Worm (Caenorhabditis elegans): ENCODE data around the gene ccch-1.

The ccch-1 gene

DNA sequence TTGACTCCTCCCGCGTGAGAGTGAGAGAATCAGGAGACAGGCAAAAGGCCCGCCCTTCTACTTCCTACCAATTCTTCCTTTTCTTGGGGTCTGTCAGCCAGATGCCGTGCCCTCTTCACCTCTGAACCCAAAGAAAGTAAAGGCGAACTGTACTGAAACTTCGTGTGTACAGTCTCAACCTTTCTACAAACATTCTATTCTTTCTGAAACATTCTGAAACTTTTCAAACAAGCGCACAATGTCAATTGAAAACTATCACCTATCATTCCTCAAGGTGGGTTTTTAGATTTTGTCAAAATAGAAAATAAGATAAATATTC is 4.9 kb downstream of the ccch-1 start:
- TF ChIP-seq ztf-11 (tag; optimal IDR thresholded peaks at IDR 0.05) (no peak), ama-1 (optimal IDR thresholded peaks at IDR 0.05) (peak; percentile 63), blmp-1 (tag; optimal IDR thresholded peaks at IDR 0.05; ENCODE audit: insufficient read depth) (no peak)

DNA sequence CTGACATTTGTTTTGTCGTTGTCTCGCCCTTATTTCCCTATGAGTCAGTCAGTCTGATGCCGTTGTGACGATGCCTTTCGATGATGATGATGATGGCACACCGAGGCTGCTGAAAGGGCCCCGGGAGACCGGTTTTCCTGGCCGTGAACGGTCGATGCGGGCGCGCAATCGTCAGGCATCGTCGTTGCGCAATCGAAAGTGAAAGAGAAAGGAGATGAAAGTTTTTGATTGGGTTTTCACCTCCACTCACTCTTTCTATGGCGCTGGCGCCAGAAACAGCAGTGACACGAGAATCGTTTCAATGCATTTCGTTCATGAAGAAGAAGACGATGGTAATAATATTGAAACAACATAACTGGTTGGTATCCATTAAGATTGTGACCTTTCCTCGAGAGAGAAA is 5.3 kb downstream of the ccch-1 start:
- TF ChIP-seq nhr-21 (tag; optimal IDR thresholded peaks at IDR 0.05) = peak; percentile 46
- TF ChIP-seq peb-1 (tag; optimal IDR thresholded peaks at IDR 0.05) = no peak
- no peak for TF ChIP-seq unc-55 (GFP tag; optimal IDR thresholded peaks at IDR 0.05)
- TF ChIP-seq sma-3 (GFP tag; optimal IDR thresholded peaks at IDR 0.05) = peak; percentile 72
- TF ChIP-seq mab-5 (tag; optimal IDR thresholded peaks at IDR 0.05) = no peak
- TF ChIP-seq sma-9 (GFP tag; optimal IDR thresholded peaks at IDR 0.05) = peak; percentile 87
- TF ChIP-seq sma-9 (tag; optimal IDR thresholded peaks at IDR 0.05) = no peak
- peak; percentile 62 for TF ChIP-seq egl-27 (tag; optimal IDR thresholded peaks at IDR 0.05)
- TF ChIP-seq sem-4 (tag; optimal IDR thresholded peaks at IDR 0.05) = peak; percentile 80
- TF ChIP-seq Y55F3AM.14 (GFP tag; optimal IDR thresholded peaks at IDR 0.05) = peak; percentile 61
- peak; percentile 33 for TF ChIP-seq fos-1 (tag; optimal IDR thresholded peaks at IDR 0.05)
- peak; percentile 100 for TF ChIP-seq blmp-1 (tag; optimal IDR thresholded peaks at IDR 0.05; ENCODE audit: insufficient read depth)
- no peak for TF ChIP-seq aly-2 (tag; optimal IDR thresholded peaks at IDR 0.05)
- no peak for TF ChIP-seq mbf-1 (tag; optimal IDR thresholded peaks at IDR 0.05)
- TF ChIP-seq nhr-129 (tag; optimal IDR thresholded peaks at IDR 0.05) = peak; percentile 67
- peak; percentile 88 for TF ChIP-seq nhr-25 (tag; optimal IDR thresholded peaks at IDR 0.05)

DNA sequence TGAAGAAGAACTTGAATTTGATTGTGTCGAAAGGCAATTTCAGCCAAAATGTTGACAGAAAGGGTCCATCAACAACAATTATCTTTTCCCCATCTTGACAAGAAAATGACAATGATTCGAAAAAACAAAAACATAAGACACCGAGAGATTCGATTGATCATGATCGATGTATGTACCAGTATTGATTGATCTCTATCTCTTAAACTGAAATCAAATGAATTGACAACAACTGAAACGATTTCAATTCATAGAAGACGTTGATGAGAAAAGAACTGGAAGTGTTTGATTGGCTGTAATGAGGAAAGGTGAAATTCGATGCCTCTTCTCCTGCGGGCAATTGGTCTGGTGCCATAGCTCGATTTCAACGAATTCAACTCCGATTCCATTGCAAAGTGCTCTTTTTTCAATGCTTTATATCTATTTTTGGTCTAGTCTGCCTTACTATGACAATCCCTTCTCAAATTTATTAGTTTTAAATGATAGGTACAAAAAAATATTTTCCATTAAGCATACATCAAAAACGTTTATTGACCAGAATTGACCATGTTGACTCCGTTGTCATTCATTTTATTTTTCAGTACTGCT is 5.8 kb downstream of the ccch-1 start:
- no peak for TF ChIP-seq sma-3 (GFP tag; optimal IDR thresholded peaks at IDR 0.05)
- TF ChIP-seq unc-55 (GFP tag; optimal IDR thresholded peaks at IDR 0.05) = no peak
- TF ChIP-seq ceh-82 (tag; optimal IDR thresholded peaks at IDR 0.05) = no peak
- no peak for TF ChIP-seq nhr-25 (tag; optimal IDR thresholded peaks at IDR 0.05)
- TF ChIP-seq Y55F3AM.14 (GFP tag; optimal IDR thresholded peaks at IDR 0.05) = no peak
- TF ChIP-seq nhr-237 (tag; optimal IDR thresholded peaks at IDR 0.05) = no peak
- no peak for TF ChIP-seq C34F6.9 (tag; optimal IDR thresholded peaks at IDR 0.05)
- TF ChIP-seq nhr-6 (tag; optimal IDR thresholded peaks at IDR 0.05) = no peak
- no peak for TF ChIP-seq blmp-1 (tag; optimal IDR thresholded peaks at IDR 0.05; ENCODE audit: insufficient read depth)
- no peak for TF ChIP-seq snpc-4 (tag; optimal IDR thresholded peaks at IDR 0.05)
- TF ChIP-seq R02D3.7 (tag; optimal IDR thresholded peaks at IDR 0.05) = no peak
- TF ChIP-seq ceh-16 (tag; optimal IDR thresholded peaks at IDR 0.05) = no peak

DNA sequence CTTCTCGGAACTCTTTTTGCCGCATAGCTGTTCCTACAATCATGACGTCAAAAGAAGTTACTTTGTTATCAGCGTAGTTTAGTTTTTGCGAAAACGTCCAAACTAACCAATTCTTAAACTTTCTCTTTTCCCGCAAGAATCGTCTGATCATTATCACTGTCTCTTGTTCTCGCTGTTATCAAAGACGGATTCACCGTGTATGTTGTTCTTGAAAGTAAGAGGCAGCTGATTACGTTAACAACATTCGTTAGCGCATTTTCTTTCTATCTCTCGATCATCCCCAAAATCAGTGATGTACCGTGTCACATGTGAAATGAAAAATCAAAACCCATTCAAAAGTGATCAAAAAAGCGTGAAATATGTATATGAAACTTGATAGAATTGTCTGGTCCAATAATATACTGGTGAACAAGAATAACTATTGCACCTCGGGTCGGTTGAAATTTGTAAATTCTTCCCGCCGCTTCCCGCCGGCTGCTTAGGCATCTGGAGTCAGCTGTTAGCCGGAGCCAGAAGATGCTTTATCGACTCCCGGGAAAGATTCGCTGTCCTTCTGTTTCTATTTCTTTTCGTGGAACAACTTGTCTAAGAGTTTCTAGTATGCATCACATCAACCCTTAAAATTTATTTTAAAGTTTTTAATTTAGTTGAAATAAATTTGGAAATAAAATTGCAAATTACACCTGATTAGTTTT is 7.0 kb downstream of the ccch-1 start:
- peak; percentile 96 for TF ChIP-seq blmp-1 (tag; optimal IDR thresholded peaks at IDR 0.05; ENCODE audit: insufficient read depth)
- TF ChIP-seq unc-39 (tag; optimal IDR thresholded peaks at IDR 0.05) = no peak
- peak; percentile 65 for TF ChIP-seq gmeb-1 (tag; optimal IDR thresholded peaks at IDR 0.05)
- TF ChIP-seq lsy-2 (tag; optimal IDR thresholded peaks at IDR 0.05) = peak in 1 of 2 experiments; percentile 29
- TF ChIP-seq nhr-21 (tag; optimal IDR thresholded peaks at IDR 0.05) = peak; percentile 56
- TF ChIP-seq nhr-25 (tag; optimal IDR thresholded peaks at IDR 0.05) = peak; percentile 50
- TF ChIP-seq F13H6.1 (tag; optimal IDR thresholded peaks at IDR 0.05) = peak; percentile 7
- TF ChIP-seq sma-9 (GFP tag; optimal IDR thresholded peaks at IDR 0.05) = peak; percentile 87
- TF ChIP-seq sma-9 (tag; optimal IDR thresholded peaks at IDR 0.05) = no peak
- TF ChIP-seq fos-1 (tag; optimal IDR thresholded peaks at IDR 0.05) = peak; percentile 93
- peak; percentile 60 for TF ChIP-seq crh-2 (tag; optimal IDR thresholded peaks at IDR 0.05)
- peak; percentile 43 for TF ChIP-seq sma-3 (GFP tag; optimal IDR thresholded peaks at IDR 0.05)
- TF ChIP-seq nhr-129 (tag; optimal IDR thresholded peaks at IDR 0.05) = peak; percentile 58
- TF ChIP-seq ceh-16 (tag; optimal IDR thresholded peaks at IDR 0.05) = no peak
- no peak for TF ChIP-seq ZK546.5 (tag; optimal IDR thresholded peaks at IDR 0.05)
- no peak for TF ChIP-seq nhr-6 (tag; optimal IDR thresholded peaks at IDR 0.05)
- TF ChIP-seq dmd-4 (tag; optimal IDR thresholded peaks at IDR 0.05) = no peak
- TF ChIP-seq egl-27 (tag; optimal IDR thresholded peaks at IDR 0.05) = peak; percentile 19

DNA sequence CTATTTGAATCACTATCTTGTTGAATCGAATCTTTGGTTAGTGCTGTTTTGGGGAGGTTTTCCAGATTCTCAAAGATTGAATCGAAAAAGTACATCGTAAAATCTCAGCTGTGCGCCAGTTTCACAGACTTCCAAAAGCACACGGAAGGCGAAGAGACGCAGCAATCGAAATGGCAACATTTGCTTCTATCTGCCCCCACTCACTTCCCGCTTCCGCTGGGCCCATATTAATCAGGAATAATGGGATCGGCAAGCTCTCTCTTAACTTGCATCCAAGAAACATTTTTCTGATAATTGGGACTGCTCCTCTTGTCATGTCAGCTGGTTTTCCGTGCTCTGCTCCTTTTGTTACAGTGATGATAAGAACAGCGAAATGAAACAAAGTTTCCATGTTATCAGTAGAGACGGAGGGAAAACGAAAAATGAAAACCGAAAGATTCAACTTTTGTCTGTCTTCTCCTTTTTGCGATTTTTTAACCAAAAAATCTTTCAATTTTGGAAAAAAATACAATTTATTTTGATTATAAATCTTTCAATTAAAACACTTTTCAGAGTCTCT is 8.0 kb downstream of the ccch-1 start:
- peak; percentile 38 for TF ChIP-seq nhr-129 (tag; optimal IDR thresholded peaks at IDR 0.05)
- TF ChIP-seq crh-2 (tag; optimal IDR thresholded peaks at IDR 0.05) = peak; percentile 60
- TF ChIP-seq alr-1 (tag; optimal IDR thresholded peaks at IDR 0.05) = no peak
- TF ChIP-seq ztf-4 (tag; optimal IDR thresholded peaks at IDR 0.05) = no peak
- TF ChIP-seq Y55F3AM.14 (GFP tag; optimal IDR thresholded peaks at IDR 0.05) = no peak
- TF ChIP-seq ZK546.5 (tag; optimal IDR thresholded peaks at IDR 0.05) = no peak
- TF ChIP-seq sma-9 (GFP tag; optimal IDR thresholded peaks at IDR 0.05) = peak; percentile 68
- no peak for TF ChIP-seq sma-9 (tag; optimal IDR thresholded peaks at IDR 0.05)
- TF ChIP-seq unc-62 (GFP tag; optimal IDR thresholded peaks at IDR 0.05) = no peak
- TF ChIP-seq nhr-77 (tag; optimal IDR thresholded peaks at IDR 0.05) = no peak
- peak; percentile 64 for TF ChIP-seq F13H6.1 (tag; optimal IDR thresholded peaks at IDR 0.05)
- peak; percentile 16 for TF ChIP-seq sem-4 (tag; optimal IDR thresholded peaks at IDR 0.05)
- no peak for TF ChIP-seq nhr-6 (tag; optimal IDR thresholded peaks at IDR 0.05)
- peak in 1 of 2 experiments; percentile 27 for TF ChIP-seq lsy-2 (tag; optimal IDR thresholded peaks at IDR 0.05)
- TF ChIP-seq C34F6.9 (tag; optimal IDR thresholded peaks at IDR 0.05) = peak; percentile 26
- TF ChIP-seq nhr-237 (tag; optimal IDR thresholded peaks at IDR 0.05) = no peak
- peak; percentile 70 for TF ChIP-seq fos-1 (tag; optimal IDR thresholded peaks at IDR 0.05)
- peak; percentile 19 for TF ChIP-seq mab-5 (tag; optimal IDR thresholded peaks at IDR 0.05)

All from whole organism, L2 larva.